Worm (Caenorhabditis elegans) whole organism, young adult: ENCODE data around the gene W01D2.1.
A peak's percentile ranks its signal among the peaks of the same experiment; 100 is the strongest.

Experiments
- B0336.3 ChIP-seq: fragments of 200-800 bp; sonication (Bioruptor generic); IDR thresholded peaks from 2 replicates; pipeline ENCODE4 v1.3.6; 2022; ENCODE audit warnings: missing genetic modification characterization, missing compliant biosample characterization
- D2030.7 ChIP-seq: fragments of 200-800 bp; sonication (Bioruptor generic); IDR thresholded peaks from 2 replicates; pipeline ENCODE4 v1.3.6; 2022; ENCODE audit warnings: missing genetic modification reagents, missing genetic modification characterization, missing compliant biosample characterization
- F23B12.7 ChIP-seq: sonication (generic microtip); optimal IDR thresholded peaks from 2 replicates; lab custom pipeline; 2017; ENCODE audit warnings: missing genetic modification characterization, mild to moderate bottlenecking, missing compliant biosample characterization, antibody characterized with exemption, moderate library complexity; ENCODE audit not compliant: insufficient read depth
- F33H1.4 ChIP-seq: fragments of 200-800 bp; sonication (Bioruptor generic); IDR thresholded peaks from 2 replicates; pipeline ENCODE4 v1.3.6; 2022; ENCODE audit warnings: missing genetic modification reagents, missing genetic modification characterization, missing compliant biosample characterization
- F55B11.4 ChIP-seq: sonication (generic microtip); optimal IDR thresholded peaks from 2 replicates; lab custom pipeline; 2016; ENCODE audit warnings: missing compliant biosample characterization, missing genetic modification characterization, borderline replicate concordance; ENCODE audit not compliant: insufficient read depth
- F57A8.1 ChIP-seq: fragments of 200-800 bp; sonication (Bioruptor generic); optimal IDR thresholded peaks from 2 replicates; lab custom pipeline; 2018; ENCODE audit warnings: mild to moderate bottlenecking, missing genetic modification characterization, moderate library complexity, missing compliant biosample characterization
- T26A5.8 ChIP-seq: sonication (generic microtip); optimal IDR thresholded peaks from 2 replicates; lab custom pipeline; 2016; ENCODE audit warnings: missing genetic modification characterization, missing compliant biosample characterization
- Y53F4B.3 ChIP-seq: fragments of 200-800 bp; sonication (Bioruptor generic); IDR thresholded peaks from 2 replicates; pipeline ENCODE4 v1.3.6; 2022; ENCODE audit warnings: missing genetic modification reagents, missing genetic modification characterization, missing compliant biosample characterization
- Y56A3A.18 ChIP-seq: fragments of 200-800 bp; sonication (Bioruptor generic); IDR thresholded peaks from 2 replicates; pipeline ENCODE4 v1.3.6; 2022; ENCODE audit warnings: missing genetic modification reagents, missing genetic modification characterization, missing compliant biosample characterization
- Y67H2A.10 ChIP-seq: fragments of 200-800 bp; sonication (Bioruptor generic); conservative IDR thresholded peaks from 2 replicates; pipeline ENCODE4 v1.3.6; 2022; ENCODE audit warnings: missing genetic modification reagents, missing genetic modification characterization, missing compliant biosample characterization
- ZK185.1 ChIP-seq: sonication (generic microtip); optimal IDR thresholded peaks from 2 replicates; lab custom pipeline; 2016; ENCODE audit warnings: mild to moderate bottlenecking, missing genetic modification characterization, missing compliant biosample characterization; ENCODE audit not compliant: poor library complexity, severe bottlenecking
- akir-1 ChIP-seq: fragments of 200-800 bp; sonication (Bioruptor generic); optimal IDR thresholded peaks from 2 replicates; lab custom pipeline; 2018; ENCODE audit warnings: mild to moderate bottlenecking, missing genetic modification characterization, moderate library complexity, missing compliant biosample characterization
- attf-3 ChIP-seq: fragments of 200-800 bp; sonication (Bioruptor generic); conservative IDR thresholded peaks from 2 replicates; pipeline ENCODE4 v1.3.6; 2022; ENCODE audit warnings: missing genetic modification reagents, missing genetic modification characterization, missing compliant biosample characterization
- cebp-1 ChIP-seq, 2 experiments: fragments of 200-800 bp in 1 of 2; sonication (Bioruptor generic) in 1 of 2; sonication (generic microtip) in 1 of 2; IDR thresholded peaks in 1 of 2; optimal IDR thresholded peaks in 1 of 2; 2 replicates each; pipeline versions ENCODE4 v1.3.6 to Lab custom; 2017 to 2022; ENCODE audit warnings: missing compliant biosample characterization in 2 of 2, missing genetic modification characterization in 2 of 2, mild to moderate bottlenecking in 1 of 2, missing genetic modification reagents in 1 of 2, moderate library complexity in 1 of 2
- chd-7 ChIP-seq: sonication (generic microtip); optimal IDR thresholded peaks from 2 replicates; lab custom pipeline; 2016; ENCODE audit warnings: mild to moderate bottlenecking, missing genetic modification characterization, moderate library complexity, missing compliant biosample characterization
- dox-1 ChIP-seq: fragments of 200-800 bp; sonication (Bioruptor generic); IDR thresholded peaks from 2 replicates; pipeline ENCODE4 v1.3.6; 2022; ENCODE audit warnings: missing genetic modification reagents, missing genetic modification characterization, missing compliant biosample characterization
- egl-18 ChIP-seq: fragments of 200-800 bp; sonication (Bioruptor generic); IDR thresholded peaks from 2 replicates; pipeline ENCODE4 v1.3.6; 2022; ENCODE audit warnings: missing genetic modification reagents, missing genetic modification characterization, missing compliant biosample characterization
- hlh-12 ChIP-seq: sonication (generic microtip); optimal IDR thresholded peaks from 2 replicates; lab custom pipeline; 2016; ENCODE audit warnings: missing genetic modification characterization, missing compliant biosample characterization
- hmg-1.2 ChIP-seq: fragments of 200-800 bp; sonication (Bioruptor generic); IDR thresholded peaks from 2 replicates; pipeline ENCODE4 v1.3.6; 2022; ENCODE audit warnings: missing genetic modification reagents, missing genetic modification characterization, missing compliant biosample characterization
- hsf-1 ChIP-seq: fragments of 200-800 bp; sonication (Bioruptor generic); IDR thresholded peaks from 2 replicates; pipeline ENCODE4 v1.3.6; 2022; ENCODE audit warnings: missing genetic modification reagents, missing genetic modification characterization, missing compliant biosample characterization
- let-607 ChIP-seq, 2 experiments: fragments of 200-800 bp in 1 of 2; sonication (Bioruptor generic) in 1 of 2; sonication (generic microtip) in 1 of 2; optimal IDR thresholded peaks; 2 replicates each; lab custom pipeline; 2016 to 2018; ENCODE audit warnings: mild to moderate bottlenecking in 2 of 2, missing compliant biosample characterization in 2 of 2, missing genetic modification characterization in 2 of 2, moderate library complexity in 2 of 2, missing genotype in 1 of 2
- lin-40 ChIP-seq: sonication (generic microtip); optimal IDR thresholded peaks from 2 replicates; lab custom pipeline; 2016; ENCODE audit warnings: missing genetic modification characterization, mild to moderate bottlenecking, missing compliant biosample characterization, missing genotype, missing genetic modification reagents
- lin-54 ChIP-seq: fragments of 200-800 bp; sonication (Bioruptor generic); optimal IDR thresholded peaks from 2 replicates; lab custom pipeline; 2018; ENCODE audit warnings: mild to moderate bottlenecking, missing genetic modification characterization, missing compliant biosample characterization
- lsl-1 ChIP-seq: fragments of 200-800 bp; sonication (Bioruptor generic); optimal IDR thresholded peaks from 2 replicates; lab custom pipeline; 2018; ENCODE audit warnings: mild to moderate bottlenecking, missing genetic modification characterization, moderate library complexity, missing compliant biosample characterization
- lsy-27 ChIP-seq: sonication (generic microtip); optimal IDR thresholded peaks from 2 replicates; lab custom pipeline; 2017; ENCODE audit warnings: missing genetic modification characterization, mild to moderate bottlenecking, missing compliant biosample characterization, antibody characterized with exemption, missing genotype, borderline replicate concordance; ENCODE audit not compliant: insufficient read depth
- madf-6 ChIP-seq: fragments of 200-800 bp; sonication (Bioruptor generic); IDR thresholded peaks from 2 replicates; pipeline ENCODE4 v1.3.6; 2022; ENCODE audit warnings: missing genetic modification reagents, missing genetic modification characterization, missing compliant biosample characterization
- mxl-1 ChIP-seq: sonication (generic microtip); optimal IDR thresholded peaks from 2 replicates; lab custom pipeline; 2016; ENCODE audit warnings: missing genetic modification characterization, missing compliant biosample characterization
- nfya-2 ChIP-seq: fragments of 200-800 bp; sonication (Bioruptor generic); IDR thresholded peaks from 2 replicates; pipeline ENCODE4 v1.3.6; 2022; ENCODE audit warnings: missing genetic modification reagents, missing genetic modification characterization, missing compliant biosample characterization
- nfyb-1 ChIP-seq: fragments of 200-800 bp; sonication (Bioruptor generic); IDR thresholded peaks from 2 replicates; pipeline ENCODE4 v1.3.6; 2022; ENCODE audit warnings: missing genetic modification reagents, missing genetic modification characterization, missing compliant biosample characterization
- nhr-90 ChIP-seq: sonication (generic microtip); optimal IDR thresholded peaks from 2 replicates; lab custom pipeline; 2016; ENCODE audit warnings: missing genotype, mild to moderate bottlenecking, missing genetic modification characterization, missing compliant biosample characterization
- pbrm-1 ChIP-seq: fragments of 200-800 bp; sonication (Bioruptor generic); IDR thresholded peaks from 2 replicates; pipeline ENCODE4 v1.3.6; 2022; ENCODE audit warnings: missing genetic modification reagents, missing genetic modification characterization, missing compliant biosample characterization
- rpc-1 ChIP-seq, 2 experiments: fragments of 150-350 bp in 1 of 2; sonication (generic microtip) in 1 of 2; optimal IDR thresholded peaks; 2 replicates each; lab custom pipeline; 2014 to 2018; ENCODE audit warnings: missing biosample characterization in 1 of 2, missing genetic modification characterization in 1 of 2, missing genetic modification reagents in 1 of 2, missing genotype in 1 of 2
- snpc-1.3 ChIP-seq: sonication (generic microtip); optimal IDR thresholded peaks from 2 replicates; lab custom pipeline; 2017; ENCODE audit warnings: missing genetic modification characterization, mild to moderate bottlenecking, missing compliant biosample characterization, antibody characterized with exemption, moderate library complexity, missing genotype, missing genetic modification reagents; ENCODE audit not compliant: insufficient read depth
- snpc-3.4 ChIP-seq: sonication (generic microtip); optimal IDR thresholded peaks from 2 replicates; lab custom pipeline; 2017; ENCODE audit warnings: missing genetic modification characterization, mild to moderate bottlenecking, missing compliant biosample characterization, antibody characterized with exemption, moderate library complexity, missing genotype, missing genetic modification reagents
- snpc-4 ChIP-seq, 5 experiments: fragments of 150-350 bp in 1 of 5; sonication (generic microtip) in 4 of 5; optimal IDR thresholded peaks; 2 replicates each; lab custom pipeline; 2014 to 2018; ENCODE audit warnings: missing genetic modification characterization in 5 of 5, missing biosample characterization in 3 of 5, antibody characterized with exemption in 2 of 5, mild to moderate bottlenecking in 2 of 5, missing compliant biosample characterization in 2 of 5, missing genotype in 2 of 5, moderate library complexity in 2 of 5, missing genetic modification reagents in 1 of 5
- tbp1 ChIP-seq: fragments of 200-800 bp; sonication (Bioruptor generic); optimal IDR thresholded peaks from 2 replicates; lab custom pipeline; 2018; ENCODE audit warnings: mild to moderate bottlenecking, missing genetic modification characterization, missing compliant biosample characterization
- tbx-9 ChIP-seq: sonication (generic microtip); optimal IDR thresholded peaks from 2 replicates; lab custom pipeline; 2016; ENCODE audit warnings: borderline replicate concordance, missing genetic modification characterization, inconsistent platforms, missing compliant biosample characterization
- tlf-1 ChIP-seq: fragments of 200-800 bp; sonication (Bioruptor generic); optimal IDR thresholded peaks from 2 replicates; lab custom pipeline; 2018; ENCODE audit warnings: mild to moderate bottlenecking, missing genetic modification characterization, missing compliant biosample characterization
- unc-130 ChIP-seq: sonication (generic microtip); optimal IDR thresholded peaks from 2 replicates; lab custom pipeline; 2016; ENCODE audit warnings: missing genetic modification reagents, missing genetic modification characterization, missing compliant biosample characterization
- unc-62 ChIP-seq: fragments of 150-350 bp; optimal IDR thresholded peaks from 2 replicates; lab custom pipeline; 2014; ENCODE audit warnings: missing biosample characterization, missing genetic modification reagents, missing genetic modification characterization
- xnd-1 ChIP-seq: sonication (generic microtip); optimal IDR thresholded peaks from 2 replicates; lab custom pipeline; 2016; ENCODE audit warnings: missing genotype, missing genetic modification reagents, missing genetic modification characterization, missing compliant biosample characterization
- zim-3 ChIP-seq: sonication (generic microtip); optimal IDR thresholded peaks from 2 replicates; lab custom pipeline; 2017; ENCODE audit warnings: mild to moderate bottlenecking, missing genetic modification characterization, moderate library complexity, missing compliant biosample characterization
- ztf-22 ChIP-seq: fragments of 200-800 bp; sonication (Bioruptor generic); optimal IDR thresholded peaks from 2 replicates; lab custom pipeline; 2018; ENCODE audit warnings: mild to moderate bottlenecking, missing genetic modification characterization, moderate library complexity, missing compliant biosample characterization
- ztf-28 ChIP-seq: fragments of 200-800 bp; sonication (Bioruptor generic); IDR thresholded peaks from 2 replicates; pipeline ENCODE4 v1.3.6; 2022; ENCODE audit warnings: missing genetic modification reagents, missing genetic modification characterization, missing compliant biosample characterization

The W01D2.1 gene

DNA sequence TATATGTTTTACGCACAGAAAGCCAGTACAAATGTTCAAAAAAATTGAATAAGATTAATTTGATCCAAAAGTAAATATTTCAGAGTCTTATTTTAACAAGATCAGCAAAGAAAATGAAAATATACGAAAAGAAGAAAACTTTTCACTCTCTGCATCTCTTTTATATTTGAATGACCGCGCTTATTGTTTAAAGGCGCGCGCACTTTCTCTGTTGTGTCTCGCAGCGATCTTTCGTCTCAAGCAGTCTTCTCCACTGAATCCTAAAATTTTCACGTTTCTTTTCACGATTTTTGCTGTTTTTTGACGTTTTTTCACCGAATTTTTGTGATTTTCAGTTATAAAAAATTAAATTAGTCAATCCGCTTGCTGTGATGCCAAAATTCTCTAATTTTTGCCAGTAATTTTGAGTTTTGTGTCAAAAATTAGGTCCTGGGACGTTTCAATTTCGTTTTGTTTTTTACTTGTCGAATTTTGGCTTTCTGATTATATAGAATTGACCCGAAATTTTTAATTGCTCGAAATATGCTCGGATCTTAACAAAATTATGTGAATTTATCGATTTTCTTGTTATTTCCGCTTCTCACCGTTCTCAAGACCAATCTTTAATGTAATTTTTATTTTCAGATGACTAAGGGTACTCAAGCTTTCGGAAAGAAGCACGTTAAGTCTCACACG, at the start of gene W01D2.1:
Gene W01D2.1, plus strand, starts transcription at position 625 of the 675 bp plus-strand sequence.
- no peak for TF ChIP-seq mxl-1
- peak; percentile 39; the same call in 1 of the 2 replicates for TF ChIP-seq hsf-1 (GFP tag; lab: Robert Waterston, UW)
- no peak for TF ChIP-seq ztf-28 (GFP tag; lab: Robert Waterston, UW)
- TF ChIP-seq madf-6 (GFP tag; lab: Robert Waterston, UW), result peak; percentile 68
- TF ChIP-seq nfya-2 (GFP tag; lab: Robert Waterston, UW), result no peak
- TF ChIP-seq tbx-9 (tag; lab: Kevin White, UChicago), result no peak
- TF ChIP-seq cebp-1 (GFP tag; IDR thresholded peaks at IDR 0.05; lab: Robert Waterston, UW), result no peak
- peak; percentile 27 for TF ChIP-seq cebp-1 (tag; optimal IDR thresholded peaks at IDR 0.05; lab: Kevin White, UChicago)
- no peak for TF ChIP-seq F55B11.4 (tag; lab: Kevin White, UChicago)
- no peak for TF ChIP-seq attf-3 (GFP tag; lab: Robert Waterston, UW)
- no peak for TF ChIP-seq akir-1
- TF ChIP-seq dox-1 (GFP tag; lab: Robert Waterston, UW), result peak; percentile 6; the same call in 1 of the 2 replicates
- TF ChIP-seq lsy-27 (tag; lab: Kevin White, UChicago), result no peak
- no peak for TF ChIP-seq unc-130 (GFP tag; lab: Kevin White, UChicago)
- TF ChIP-seq tbp1 (GFP tag; lab: Kevin White, UChicago), result no peak
- no peak for TF ChIP-seq pbrm-1 (GFP tag; lab: Robert Waterston, UW)
- no peak for TF ChIP-seq unc-62
- TF ChIP-seq rpc-1 (optimal IDR thresholded peaks at IDR 0.05; lab: Kevin White, UChicago), result no peak
- no peak for TF ChIP-seq rpc-1 (tag; optimal IDR thresholded peaks at IDR 0.05; lab: Kevin White, UChicago)
- no peak for TF ChIP-seq T26A5.8 (tag; lab: Kevin White, UChicago)
- no peak for TF ChIP-seq nhr-90 (tag; lab: Kevin White, UChicago)
- TF ChIP-seq F57A8.1 (GFP tag; lab: Kevin White, UChicago), result no peak
- no peak for TF ChIP-seq Y67H2A.10 (GFP tag; lab: Robert Waterston, UW)
- no peak for TF ChIP-seq egl-18 (GFP tag; lab: Robert Waterston, UW)
- no peak for TF ChIP-seq Y53F4B.3
- no peak for TF ChIP-seq tlf-1 (GFP tag; lab: Kevin White, UChicago)
- peak; percentile 30 for TF ChIP-seq ZK185.1
- TF ChIP-seq F23B12.7 (tag; lab: Kevin White, UChicago), result peak; percentile 49
- TF ChIP-seq xnd-1 (tag; lab: Kevin White, UChicago), result peak; percentile 6
- TF ChIP-seq let-607 (tag; optimal IDR thresholded peaks at IDR 0.05; lab: Kevin White, UChicago), result no peak
- TF ChIP-seq D2030.7 (GFP tag; lab: Robert Waterston, UW), result peak; percentile 65; the same call in 1 of the 2 replicates
- TF ChIP-seq hlh-12, result no peak
- TF ChIP-seq Y56A3A.18, result no peak
- TF ChIP-seq snpc-1.3 (tag; lab: Kevin White, UChicago), result peak; percentile 58
- TF ChIP-seq snpc-3.4 (tag; lab: Kevin White, UChicago), result no peak
- no peak for TF ChIP-seq zim-3 (tag; lab: Kevin White, UChicago)
- TF ChIP-seq lsl-1 (GFP tag; lab: Kevin White, UChicago), result peak; percentile 60
- TF ChIP-seq hmg-1.2, result peak; percentile 11; the same call in 1 of the 2 replicates
- peak; percentile 48; the same call in 1 of the 2 replicates for TF ChIP-seq B0336.3 (GFP tag; lab: Robert Waterston, UW)
- no peak for TF ChIP-seq ztf-22 (GFP tag; lab: Kevin White, UChicago)
- peak; percentile 35 for TF ChIP-seq lin-40 (tag; lab: Kevin White, UChicago)
- TF ChIP-seq snpc-4 (GFP tag; optimal IDR thresholded peaks at IDR 0.05; lab: Kevin White, UChicago), result no peak
- peak in 3 of 4 experiments; percentile 28 to 60 (median 50) for TF ChIP-seq snpc-4 (tag; optimal IDR thresholded peaks at IDR 0.05; lab: Kevin White, UChicago)
- peak; percentile 87 for TF ChIP-seq lin-54 (GFP tag; lab: Kevin White, UChicago)
- peak; percentile 90 for TF ChIP-seq F33H1.4 (GFP tag; lab: Robert Waterston, UW)
- no peak for TF ChIP-seq nfyb-1 (GFP tag; lab: Robert Waterston, UW)
- TF ChIP-seq chd-7 (tag; lab: Kevin White, UChicago), result no peak
